Worm (Caenorhabditis elegans) whole organism, L3 larva: ENCODE results near the gene R11D1.1.

Experiments used
- ceh-16 ChIP-seq: sonication (generic microtip); optimal IDR thresholded peaks from 2 replicates; lab custom pipeline; 2017; ENCODE audit warnings: missing biosample characterization, missing genetic modification characterization
- mdl-1 ChIP-seq: fragments of 150-350 bp; optimal IDR thresholded peaks from 2 replicates; lab custom pipeline; 2014; ENCODE audit warnings: missing biosample characterization, missing genetic modification characterization
- ztf-4 ChIP-seq: fragments of 150-350 bp; optimal IDR thresholded peaks from 2 replicates; lab custom pipeline; 2014; ENCODE audit warnings: missing biosample characterization, missing genetic modification characterization

ce11 chrV:12658142-12658541 is 46.0 kb upstream of the R11D1.1 start, which contains the start of gene W05B10.6:
- no peak for TF ChIP-seq ceh-16
- TF ChIP-seq mdl-1 = no peak
- no peak for TF ChIP-seq ztf-4
